Worm (Caenorhabditis elegans) whole organism, L3 larva: Measurements from ENCODE around the gene F44F4.15.

Source experiments
- aly-2 ChIP-seq: fragments of 150-350 bp; optimal IDR thresholded peaks from 2 replicates; lab custom pipeline; 2014; ENCODE audit warnings: missing biosample characterization, missing genetic modification characterization
- egl-5 ChIP-seq: fragments of 150-350 bp; optimal IDR thresholded peaks from 2 replicates; lab custom pipeline; 2017; ENCODE audit warnings: missing biosample characterization, missing genetic modification reagents, missing genetic modification characterization, inconsistent platforms
- hmg-11 ChIP-seq: sonication (generic microtip); optimal IDR thresholded peaks from 2 replicates; lab custom pipeline; 2016; ENCODE audit warnings: missing genetic modification characterization, missing compliant biosample characterization
- jun-1 ChIP-seq: fragments of 150-350 bp; optimal IDR thresholded peaks from 2 replicates; lab custom pipeline; 2014; ENCODE audit warnings: missing biosample characterization, missing genetic modification reagents, missing genetic modification characterization
- nfya-1 ChIP-seq: sonication (generic microtip); optimal IDR thresholded peaks from 2 replicates; lab custom pipeline; 2017; ENCODE audit warnings: missing genetic modification characterization, mild to moderate bottlenecking, missing compliant biosample characterization, antibody characterized with exemption, moderate library complexity; ENCODE audit not compliant: insufficient read depth
- unc-39 ChIP-seq: sonication (generic microtip); optimal IDR thresholded peaks from 4 replicates; lab custom pipeline; 2017; ENCODE audit warnings: missing biosample characterization, missing genetic modification characterization
- unc-62 ChIP-seq: fragments of 150-350 bp; sonication (generic microtip); optimal IDR thresholded peaks from 4 replicates; lab custom pipeline; 2014; ENCODE audit warnings: missing biosample characterization, missing genetic modification reagents, missing genetic modification characterization

F44F4.15 gene

ce11 chrII:10964748-10965147 is 50.3 kb downstream of the F44F4.15 start:
- no peak for TF ChIP-seq unc-62 (GFP tag; lab: Kevin White, UChicago)
- no peak for TF ChIP-seq unc-39
- no peak for TF ChIP-seq hmg-11 (tag; lab: Kevin White, UChicago)
- TF ChIP-seq nfya-1 (tag; lab: Kevin White, UChicago) = no peak
- TF ChIP-seq jun-1 (tag; lab: Kevin White, UChicago) = no peak
- TF ChIP-seq aly-2 (tag; lab: Kevin White, UChicago) = no peak
- no peak for TF ChIP-seq egl-5 (tag; lab: Kevin White, UChicago)
- TF ChIP-seq, all 47 proteins: peak for 0
